Fruit fly (Drosophila melanogaster) whole organism, wandering third instar larva: ENCODE measurements around the gene GAA1.
A peak's percentile ranks its signal among the peaks of the same experiment; 100 is the strongest.

Source experiments
- Abd-B ChIP-seq: fragments of >200 bp; optimal IDR thresholded peaks from 2 replicates; lab custom pipeline; 2017; ENCODE audit warnings: missing biosample characterization, missing genetic modification characterization
- CG32264 ChIP-seq: fragments of 200-800 bp; sonication (Bioruptor generic); optimal IDR thresholded peaks from 2 replicates; lab custom pipeline; 2016; ENCODE audit warnings: missing biosample characterization, missing genetic modification characterization
- CG9705 ChIP-seq: fragments of 200-800 bp; sonication (Bioruptor generic); optimal IDR thresholded peaks from 2 replicates; lab custom pipeline; 2018; ENCODE audit warnings: missing biosample characterization, mild to moderate bottlenecking, missing genetic modification characterization
- CrebA ChIP-seq: fragments of 200-800 bp; sonication (Bioruptor generic); optimal IDR thresholded peaks from 2 replicates; lab custom pipeline; 2016; ENCODE audit warnings: missing biosample characterization, mild to moderate bottlenecking, missing genetic modification characterization, borderline replicate concordance
- Dfd ChIP-seq: fragments of >200 bp; optimal IDR thresholded peaks from 2 replicates; lab custom pipeline; 2017; ENCODE audit warnings: missing biosample characterization, missing genetic modification characterization
- Dif ChIP-seq: fragments of 200-275, 200-300 bp; sonication (Bioruptor generic); optimal IDR thresholded peaks from 2 replicates; lab custom pipeline; 2018; ENCODE audit warnings: missing biosample characterization, missing genetic modification characterization; ENCODE audit not compliant: partially characterized antibody
- GATAd ChIP-seq: sonication (Bioruptor generic); optimal IDR thresholded peaks from 2 replicates; lab custom pipeline; 2016; ENCODE audit warnings: missing biosample characterization, missing genetic modification characterization
- HLH106 ChIP-seq: fragments of 200-800 bp; optimal IDR thresholded peaks from 3 replicates; lab custom pipeline; 2019; ENCODE audit warnings: missing biosample characterization, mild to moderate bottlenecking, missing genetic modification characterization, moderate library complexity
- Hnf4 ChIP-seq: fragments of 200-800 bp; sonication (Bioruptor generic); optimal IDR thresholded peaks from 2 replicates; lab custom pipeline; 2016; ENCODE audit warnings: missing biosample characterization, mild to moderate bottlenecking, missing genetic modification characterization
- Hr78 ChIP-seq: fragments of >200 bp; optimal IDR thresholded peaks from 2 replicates; lab custom pipeline; 2017; ENCODE audit warnings: missing biosample characterization, missing genetic modification characterization
- Hr83 ChIP-seq: fragments of 200-300 bp; sonication (Bioruptor generic); optimal IDR thresholded peaks from 2 replicates; lab custom pipeline; 2016; ENCODE audit warnings: missing biosample characterization, mild to moderate bottlenecking, missing genetic modification characterization, moderate library complexity; ENCODE audit not compliant: poor library complexity, severe bottlenecking
- Jra ChIP-seq: sonication (Bioruptor generic); optimal IDR thresholded peaks from 2 replicates; lab custom pipeline; 2016; ENCODE audit warnings: missing biosample characterization, missing genetic modification characterization
- Mio ChIP-seq: sonication (Bioruptor generic); optimal IDR thresholded peaks from 2 replicates; lab custom pipeline; 2016; ENCODE audit warnings: missing biosample characterization, missing genetic modification characterization
- Myc ChIP-seq: fragments of >200 bp; optimal IDR thresholded peaks from 2 replicates; lab custom pipeline; 2017
- N ChIP-seq: fragments of >200 bp; optimal IDR thresholded peaks from 2 replicates; lab custom pipeline; 2018; ENCODE audit warnings: missing biosample characterization, missing external identifiers, missing genetic modification characterization
- OdsH ChIP-seq: fragments of 200-800 bp; sonication (Bioruptor generic); optimal IDR thresholded peaks from 2 replicates; lab custom pipeline; 2016; ENCODE audit warnings: missing biosample characterization, mild to moderate bottlenecking, missing genetic modification characterization
- Rel ChIP-seq, 2 experiments: fragments of 200-800 bp; sonication (Bioruptor generic) in 1 of 2; optimal IDR thresholded peaks; 2 replicates in 1 of 2; 3 replicates in 1 of 2; lab custom pipeline; 2016 to 2019; ENCODE audit warnings: mild to moderate bottlenecking in 2 of 2, missing biosample characterization in 2 of 2, missing genetic modification characterization in 2 of 2, moderate library complexity in 1 of 2
- Sp1 ChIP-seq: fragments of 200-800 bp; sonication (Bioruptor generic); optimal IDR thresholded peaks from 3 replicates; lab custom pipeline; 2019; ENCODE audit warnings: missing biosample characterization, mild to moderate bottlenecking, missing genetic modification characterization, moderate library complexity
- Vsx2 ChIP-seq: fragments of 200-300, 225-300 bp; sonication (Bioruptor generic); optimal IDR thresholded peaks from 2 replicates; lab custom pipeline; 2018; ENCODE audit warnings: missing biosample characterization, missing genetic modification characterization; ENCODE audit not compliant: partially characterized antibody
- br ChIP-seq: fragments of 200-800 bp; sonication (Bioruptor generic); optimal IDR thresholded peaks from 2 replicates; lab custom pipeline; 2016; ENCODE audit warnings: missing biosample characterization, missing genetic modification characterization
- brk ChIP-seq: fragments of 200-800 bp; sonication (Bioruptor generic); optimal IDR thresholded peaks from 2 replicates; lab custom pipeline; 2016; ENCODE audit warnings: missing biosample characterization, mild to moderate bottlenecking, missing genetic modification characterization
- dl ChIP-seq, 2 experiments: fragments of 175-275, 200-275 bp in 1 of 2; fragments of 200-275 bp in 1 of 2; sonication (Bioruptor generic); optimal IDR thresholded peaks; lab custom pipeline; 2018; ENCODE audit warnings: mild to moderate bottlenecking in 2 of 2, missing biosample characterization in 2 of 2, missing genetic modification characterization in 2 of 2, moderate library complexity in 2 of 2; ENCODE audit not compliant: partially characterized antibody in 2 of 2, insufficient read depth in 1 of 2
- dmrt93B ChIP-seq: fragments of 200-800 bp; sonication (Bioruptor generic); optimal IDR thresholded peaks from 2 replicates; lab custom pipeline; 2018; ENCODE audit warnings: missing biosample characterization, mild to moderate bottlenecking, missing genetic modification characterization
- dsf ChIP-seq: sonication (Bioruptor generic); optimal IDR thresholded peaks from 2 replicates; lab custom pipeline; 2016; ENCODE audit warnings: missing biosample characterization, missing genetic modification characterization, borderline replicate concordance
- ey ChIP-seq: fragments of 200-800 bp; sonication (Bioruptor generic); optimal IDR thresholded peaks from 2 replicates; lab custom pipeline; 2016; ENCODE audit warnings: missing biosample characterization, missing genetic modification characterization
- foxo ChIP-seq, 2 experiments: fragments of 200-800 bp; sonication (Bioruptor generic); optimal IDR thresholded peaks; 2 replicates in 1 of 2; 3 replicates in 1 of 2; lab custom pipeline; 2016 to 2017; ENCODE audit warnings: missing biosample characterization in 2 of 2, missing genetic modification characterization in 2 of 2
- fru ChIP-seq: fragments of 200-800 bp; sonication (Bioruptor generic); optimal IDR thresholded peaks from 3 replicates; lab custom pipeline; 2016; ENCODE audit warnings: missing biosample characterization, mild to moderate bottlenecking, missing genetic modification characterization
- h ChIP-seq: fragments of 200-800 bp; sonication (Bioruptor generic); optimal IDR thresholded peaks from 3 replicates; lab custom pipeline; 2016; ENCODE audit warnings: missing biosample characterization, mild to moderate bottlenecking, missing genetic modification characterization
- jim ChIP-seq: fragments of 175-275, 200-325 bp; sonication (Bioruptor generic); optimal IDR thresholded peaks from 2 replicates; lab custom pipeline; 2016; ENCODE audit warnings: missing biosample characterization, mild to moderate bottlenecking, missing genetic modification characterization
- lola ChIP-seq: fragments of >200 bp; optimal IDR thresholded peaks from 2 replicates; lab custom pipeline; 2017; ENCODE audit warnings: missing biosample characterization, missing genetic modification characterization
- pan ChIP-seq: fragments of >200 bp; optimal IDR thresholded peaks from 2 replicates; lab custom pipeline; 2017
- psq ChIP-seq: fragments of 200-800 bp; sonication (Bioruptor generic); optimal IDR thresholded peaks from 3 replicates; lab custom pipeline; 2017; ENCODE audit warnings: missing biosample characterization, mild to moderate bottlenecking, missing genetic modification characterization, moderate library complexity
- rgr ChIP-seq: fragments of 200-800 bp; sonication (Bioruptor generic); optimal IDR thresholded peaks from 3 replicates; lab custom pipeline; 2016; ENCODE audit warnings: missing biosample characterization, mild to moderate bottlenecking, missing genetic modification characterization
- sage ChIP-seq: fragments of 200-800 bp; sonication (Bioruptor generic); optimal IDR thresholded peaks from 2 replicates; lab custom pipeline; 2016; ENCODE audit warnings: missing biosample characterization, mild to moderate bottlenecking, missing genetic modification characterization
- sv ChIP-seq: fragments of 200-800 bp; sonication (Bioruptor generic); optimal IDR thresholded peaks from 3 replicates; lab custom pipeline; 2016; ENCODE audit warnings: missing biosample characterization, missing genetic modification characterization
- tai ChIP-seq: sonication (Bioruptor generic); optimal IDR thresholded peaks from 2 replicates; lab custom pipeline; 2016; ENCODE audit warnings: missing biosample characterization, missing genetic modification characterization
- usp ChIP-seq: fragments of >200 bp; optimal IDR thresholded peaks from 2 replicates; lab custom pipeline; 2017; ENCODE audit warnings: missing biosample characterization, missing genetic modification characterization
- woc ChIP-seq: sonication (Bioruptor generic); optimal IDR thresholded peaks from 2 replicates; lab custom pipeline; 2016; ENCODE audit warnings: missing biosample characterization, mild to moderate bottlenecking, missing genetic modification characterization

GAA1 gene

dm6 chrX:5901628-5902213 lies 28.6 kb upstream of the GAA1 start:
- TF ChIP-seq foxo (GFP tag; optimal IDR thresholded peaks at IDR 0.05; lab: Kevin White, UChicago), result peak in 1 of 2 experiments; percentile 42
- peak; percentile 14 for TF ChIP-seq ey (GFP tag; lab: Kevin White, UChicago)
- no peak for TF ChIP-seq N (GFP tag; lab: Kevin White, UChicago)
- no peak for TF ChIP-seq lola (GFP tag; lab: Kevin White, UChicago)
- no peak for TF ChIP-seq Dfd (GFP tag; lab: Kevin White, UChicago)
- no peak for TF ChIP-seq usp
- TF ChIP-seq Rel (GFP tag; optimal IDR thresholded peaks at IDR 0.05; lab: Kevin White, UChicago), result no peak
- peak; percentile 65 for TF ChIP-seq Rel (tag; optimal IDR thresholded peaks at IDR 0.05; lab: Kevin White, UChicago)
- TF ChIP-seq tai (GFP tag; lab: Kevin White, UChicago), result no peak
- peak; percentile 60 for TF ChIP-seq Hr83
- no peak for TF ChIP-seq CG9705 (GFP tag; lab: Kevin White, UChicago)
- TF ChIP-seq rgr (GFP tag; lab: Kevin White, UChicago), result peak; percentile 26
- TF ChIP-seq pan (lab: Kevin White, UChicago), result no peak
- TF ChIP-seq dl (GFP tag; optimal IDR thresholded peaks at IDR 0.05; lab: Kevin White, UChicago; ENCODE audit: insufficient read depth in 1 of 2, partially characterized antibody in 2 of 2), result no peak
- TF ChIP-seq Sp1 (GFP tag; lab: Kevin White, UChicago), result peak; percentile 50
- TF ChIP-seq brk, result peak; percentile 6
- TF ChIP-seq br (GFP tag; lab: Kevin White, UChicago), result peak; percentile 33
- TF ChIP-seq Myc (lab: Kevin White, UChicago), result no peak
- peak; percentile 55 for TF ChIP-seq Hnf4 (GFP tag; lab: Kevin White, UChicago)
- no peak for TF ChIP-seq jim (GFP tag; lab: Kevin White, UChicago)
- peak; percentile 49 for TF ChIP-seq sv (GFP tag; lab: Kevin White, UChicago)
- TF ChIP-seq Dif, result peak; percentile 45
- peak; percentile 85 for TF ChIP-seq psq
- TF ChIP-seq HLH106 (tag; lab: Kevin White, UChicago), result no peak
- TF ChIP-seq Hr78 (GFP tag; lab: Kevin White, UChicago), result no peak
- TF ChIP-seq dmrt93B, result no peak
- TF ChIP-seq fru (GFP tag; lab: Kevin White, UChicago), result peak; percentile 65
- TF ChIP-seq Jra (GFP tag; lab: Kevin White, UChicago), result peak; percentile 10
- TF ChIP-seq h, result peak; percentile 36
- TF ChIP-seq woc (GFP tag; lab: Kevin White, UChicago), result peak; percentile 40
- TF ChIP-seq Vsx2 (GFP tag; lab: Kevin White, UChicago), result no peak
- TF ChIP-seq Abd-B (GFP tag; lab: Kevin White, UChicago), result no peak
- TF ChIP-seq Mio (GFP tag; lab: Kevin White, UChicago), result no peak
- TF ChIP-seq sage (GFP tag; lab: Kevin White, UChicago), result no peak

DNA sequence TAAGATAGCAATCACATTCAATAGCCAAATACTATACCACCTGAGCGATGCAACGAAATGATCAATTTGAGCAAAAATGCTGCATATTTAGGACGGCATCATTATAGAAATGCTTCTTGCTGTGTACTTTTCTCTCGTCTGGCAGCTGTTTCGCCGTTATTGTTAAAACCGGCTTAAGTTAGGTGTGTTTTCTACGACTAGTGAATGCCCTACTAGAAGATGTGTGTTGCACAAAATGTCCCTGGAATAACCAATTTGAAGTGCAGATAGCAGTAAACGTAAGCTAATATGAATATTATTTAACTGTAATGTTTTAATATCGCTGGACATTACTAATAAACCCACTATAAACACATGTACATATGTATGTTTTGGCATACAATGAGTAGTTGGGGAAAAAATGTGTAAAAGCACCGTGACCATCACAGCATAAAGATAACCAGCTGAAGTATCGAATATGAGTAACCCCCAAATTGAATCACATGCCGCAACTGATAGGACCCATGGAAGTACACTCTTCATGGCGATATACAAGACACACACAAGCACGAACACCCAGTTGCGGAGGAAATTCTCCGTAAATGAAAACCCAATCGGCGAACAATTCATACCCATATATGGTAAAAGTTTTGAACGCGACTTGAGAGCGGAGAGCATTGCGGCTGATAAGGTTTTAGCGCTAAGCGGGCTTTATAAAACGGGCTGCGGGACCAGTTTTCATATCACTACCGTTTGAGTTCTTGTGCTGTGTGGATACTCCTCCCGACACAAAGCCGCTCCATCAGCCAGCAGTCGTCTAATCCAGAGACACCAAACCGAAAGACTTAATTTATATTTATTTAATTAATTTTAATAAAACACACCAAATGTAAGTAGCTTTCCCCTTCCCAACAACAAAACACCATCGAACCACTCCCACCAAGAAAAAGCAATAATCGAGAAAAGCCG lies 27.3 kb upstream of the GAA1 start, which contains the start of gene Act5C:
Act5C (plus strand) TSS at position 716 of the 948 bp plus-strand sequence.
- TF ChIP-seq HLH106 (tag; lab: Kevin White, UChicago) (peak; percentile 97), rgr (GFP tag; lab: Kevin White, UChicago) (peak; percentile 97), jim (GFP tag; lab: Kevin White, UChicago) (no peak), Hr78 (GFP tag; lab: Kevin White, UChicago) (no peak), woc (GFP tag; lab: Kevin White, UChicago) (peak; percentile 97), ey (GFP tag; lab: Kevin White, UChicago) (peak; percentile 97), lola (GFP tag; lab: Kevin White, UChicago) (no peak), Jra (GFP tag; lab: Kevin White, UChicago) (peak; percentile 75), CG32264 (peak; percentile 94), Hr83 (peak; percentile 66), Abd-B (GFP tag; lab: Kevin White, UChicago) (no peak), sv (GFP tag; lab: Kevin White, UChicago) (peak; percentile 93), N (GFP tag; lab: Kevin White, UChicago) (no peak), Dif (peak; percentile 67), CrebA (GFP tag; lab: Kevin White, UChicago) (peak; percentile 91), tai (GFP tag; lab: Kevin White, UChicago) (peak; percentile 49), dl (GFP tag; optimal IDR thresholded peaks at IDR 0.05; lab: Kevin White, UChicago; ENCODE audit: insufficient read depth in 1 of 2, partially characterized antibody in 2 of 2) (peak in 1 of 2 experiments; percentile 1), OdsH (GFP tag; lab: Kevin White, UChicago) (peak; percentile 95), Dfd (GFP tag; lab: Kevin White, UChicago) (no peak), Hnf4 (GFP tag; lab: Kevin White, UChicago) (peak; percentile 95), CG9705 (GFP tag; lab: Kevin White, UChicago) (peak; percentile 92), Rel (GFP tag; optimal IDR thresholded peaks at IDR 0.05; lab: Kevin White, UChicago) (peak; percentile 74), Rel (tag; optimal IDR thresholded peaks at IDR 0.05; lab: Kevin White, UChicago) (peak; percentile 81), GATAd (GFP tag; lab: Kevin White, UChicago) (peak; percentile 47), br (GFP tag; lab: Kevin White, UChicago) (peak; percentile 97), h (peak; percentile 97), pan (lab: Kevin White, UChicago) (no peak), Myc (lab: Kevin White, UChicago) (no peak), dsf (GFP tag; lab: Kevin White, UChicago) (peak; percentile 81), Mio (GFP tag; lab: Kevin White, UChicago) (peak; percentile 78), brk (peak; percentile 87), usp (no peak), dmrt93B (peak; percentile 93), foxo (GFP tag; optimal IDR thresholded peaks at IDR 0.05; lab: Kevin White, UChicago) (peak; percentile 87 to 97), Vsx2 (GFP tag; lab: Kevin White, UChicago) (no peak), Sp1 (GFP tag; lab: Kevin White, UChicago) (peak; percentile 97), fru (GFP tag; lab: Kevin White, UChicago) (peak; percentile 97), sage (GFP tag; lab: Kevin White, UChicago) (peak; percentile 95), psq (peak; percentile 91)
